Fruit fly (Drosophila melanogaster) whole organism, embryonic: ENCODE results near the gene Cep135.

ENCODE experiments used
- BEAF-32 ChIP-seq: fragments of 200-800 bp; sonication (Bioruptor generic); optimal IDR thresholded peaks from 3 replicates; lab custom pipeline; 2017; ENCODE audit warnings: missing biosample characterization, missing genetic modification characterization, mild to moderate bottlenecking, moderate library complexity, missing genetic modification reagents
- CG10267 ChIP-seq: fragments of 200-800 bp; sonication (Bioruptor generic); optimal IDR thresholded peaks from 2 replicates; lab custom pipeline; 2018; ENCODE audit warnings: missing biosample characterization, mild to moderate bottlenecking, missing genetic modification characterization, moderate library complexity
- CG11093 ChIP-seq: fragments of 200-800 bp; sonication (Bioruptor generic); IDR thresholded peaks from 3 replicates; pipeline ENCODE4 v1.3.6; 2022; ENCODE audit warnings: missing biosample characterization, missing genetic modification characterization
- CG11504 ChIP-seq: fragments of 200-800 bp; sonication (Bioruptor generic); optimal IDR thresholded peaks from 3 replicates; lab custom pipeline; 2019; ENCODE audit warnings: missing biosample characterization, mild to moderate bottlenecking, missing genetic modification characterization, moderate library complexity
- CG13287 ChIP-seq: fragments of 200-800 bp; sonication (Bioruptor generic); IDR thresholded peaks from 2 replicates; pipeline ENCODE4 v1.3.6; 2022; ENCODE audit warnings: missing biosample characterization, missing genetic modification characterization; ENCODE audit not compliant: partially characterized antibody
- CG1603 ChIP-seq: fragments of 200-800 bp; sonication (Bioruptor generic); optimal IDR thresholded peaks from 2 replicates; lab custom pipeline; 2019; ENCODE audit warnings: missing biosample characterization, mild to moderate bottlenecking, missing genetic modification characterization, moderate library complexity
- CG17802 ChIP-seq: fragments of 200-800 bp; sonication (Bioruptor generic); optimal IDR thresholded peaks from 2 replicates; lab custom pipeline; 2018; ENCODE audit warnings: missing biosample characterization, mild to moderate bottlenecking, missing genetic modification characterization, moderate library complexity
- CG18599 ChIP-seq: fragments of 200-800 bp; sonication (Bioruptor generic); optimal IDR thresholded peaks from 3 replicates; lab custom pipeline; 2017; ENCODE audit warnings: missing biosample characterization, missing genetic modification characterization, mild to moderate bottlenecking, moderate library complexity, missing genetic modification reagents
- CG2116 ChIP-seq: fragments of 200-800 bp; sonication (Bioruptor generic); optimal IDR thresholded peaks from 3 replicates; lab custom pipeline; 2018; ENCODE audit warnings: missing biosample characterization, mild to moderate bottlenecking, missing genetic modification characterization
- CG2199 ChIP-seq: fragments of 200-800 bp; sonication (Bioruptor generic); IDR thresholded peaks from 3 replicates; pipeline ENCODE4 v1.3.6; 2022; ENCODE audit warnings: missing biosample characterization, missing genetic modification characterization
- CG2712 ChIP-seq: fragments of 200-800 bp; optimal IDR thresholded peaks from 3 replicates; lab custom pipeline; 2019; ENCODE audit warnings: missing biosample characterization, mild to moderate bottlenecking, missing genetic modification characterization, moderate library complexity
- CG31365 ChIP-seq: fragments of 200-800 bp; sonication (Bioruptor generic); optimal IDR thresholded peaks from 2 replicates; lab custom pipeline; 2018; ENCODE audit warnings: missing biosample characterization, mild to moderate bottlenecking, missing genetic modification characterization
- CG3163 ChIP-seq: fragments of 200-800 bp; sonication (Bioruptor generic); optimal IDR thresholded peaks from 3 replicates; lab custom pipeline; 2016; ENCODE audit warnings: missing biosample characterization, missing genetic modification characterization
- CG32532 ChIP-seq: fragments of 200-800 bp; sonication (Bioruptor generic); IDR thresholded peaks from 2 replicates; pipeline ENCODE4 v1.3.6; 2022; ENCODE audit warnings: missing biosample characterization, missing genetic modification characterization
- CG6791 ChIP-seq: fragments of 200-800 bp; sonication (Bioruptor generic); IDR thresholded peaks from 3 replicates; pipeline ENCODE4 v1.3.6; 2022; ENCODE audit warnings: missing biosample characterization, missing genetic modification characterization; ENCODE audit not compliant: partially characterized antibody
- CG7963 ChIP-seq: fragments of 200-800 bp; sonication (Bioruptor generic); IDR thresholded peaks from 3 replicates; pipeline ENCODE4 v1.3.6; 2022; ENCODE audit warnings: missing biosample characterization, missing genetic modification characterization; ENCODE audit not compliant: partially characterized antibody
- CG8765 ChIP-seq: fragments of 200-800 bp; sonication (Bioruptor generic); IDR thresholded peaks from 2 replicates; pipeline ENCODE4 v1.3.6; 2022; ENCODE audit warnings: missing biosample characterization, missing genetic modification characterization
- CTCF ChIP-seq: fragments of 200-800 bp; sonication (Bioruptor generic); optimal IDR thresholded peaks from 2 replicates; lab custom pipeline; 2017; ENCODE audit warnings: missing biosample characterization, mild to moderate bottlenecking, missing genetic modification characterization, moderate library complexity
- Dp ChIP-seq: fragments of 200-800 bp; sonication (Bioruptor generic); optimal IDR thresholded peaks from 2 replicates; lab custom pipeline; 2018; ENCODE audit warnings: missing biosample characterization, mild to moderate bottlenecking, missing genetic modification characterization, moderate library complexity
- E2f2 ChIP-seq: fragments of 200-800 bp; sonication (Bioruptor generic); IDR thresholded peaks from 2 replicates; pipeline ENCODE4 v1.3.6; 2022; ENCODE audit warnings: missing biosample characterization, missing genetic modification characterization
- HmgD ChIP-seq: fragments of 200-800 bp; sonication (Bioruptor generic); optimal IDR thresholded peaks from 3 replicates; lab custom pipeline; 2016; ENCODE audit warnings: missing biosample characterization, missing genetic modification characterization
- Meics ChIP-seq: fragments of 200-800 bp; sonication (Bioruptor generic); optimal IDR thresholded peaks from 2 replicates; lab custom pipeline; 2017; ENCODE audit warnings: missing biosample characterization, mild to moderate bottlenecking, missing genetic modification characterization
- Myb ChIP-seq: fragments of 200-800 bp; sonication (Bioruptor generic); optimal IDR thresholded peaks from 2 replicates; lab custom pipeline; 2016; ENCODE audit warnings: missing biosample characterization, missing genetic modification characterization
- Sry-δ ChIP-seq: fragments of 200-800 bp; sonication (Bioruptor generic); optimal IDR thresholded peaks from 2 replicates; lab custom pipeline; 2016; ENCODE audit warnings: missing biosample characterization, missing genetic modification characterization
- Trl ChIP-seq, 3 experiments: fragments of >200 bp in 2 of 3; fragments of 200-800 bp in 1 of 3; sonication (Bioruptor generic) in 1 of 3; optimal IDR thresholded peaks; 2 replicates in 1 of 3; 3 replicates in 2 of 3; lab custom pipeline; 2016 to 2017; ENCODE audit warnings: missing biosample characterization in 1 of 3, missing genetic modification characterization in 1 of 3
- amos ChIP-seq: fragments of 200-800 bp; sonication (Bioruptor generic); IDR thresholded peaks from 2 replicates; pipeline ENCODE4 v1.3.6; 2022; ENCODE audit warnings: missing biosample characterization, missing genetic modification characterization; ENCODE audit not compliant: partially characterized antibody
- ap ChIP-seq: fragments of 200-800 bp; sonication (Bioruptor generic); IDR thresholded peaks from 2 replicates; pipeline ENCODE4 v1.3.6; 2022; ENCODE audit warnings: missing biosample characterization, missing genetic modification characterization
- ato ChIP-seq: fragments of 200-800 bp; sonication (Bioruptor generic); IDR thresholded peaks from 2 replicates; pipeline ENCODE4 v1.3.6; 2022; ENCODE audit warnings: missing biosample characterization, missing genetic modification characterization; ENCODE audit not compliant: partially characterized antibody
- bbx ChIP-seq: fragments of 200-800 bp; sonication (Bioruptor generic); IDR thresholded peaks from 2 replicates; pipeline ENCODE4 v1.3.6; 2022; ENCODE audit warnings: missing biosample characterization, missing genetic modification characterization; ENCODE audit not compliant: partially characterized antibody
- ci ChIP-seq: fragments of 200-800 bp; sonication (Bioruptor generic); IDR thresholded peaks from 3 replicates; pipeline ENCODE4 v1.3.6; 2022; ENCODE audit warnings: missing biosample characterization, missing genetic modification characterization
- cwo ChIP-seq: fragments of 200-800 bp; sonication (Bioruptor generic); optimal IDR thresholded peaks from 3 replicates; lab custom pipeline; 2017; ENCODE audit warnings: missing biosample characterization, missing genetic modification characterization, mild to moderate bottlenecking, moderate library complexity, missing genetic modification reagents
- dati ChIP-seq: fragments of 200-800 bp; sonication (Bioruptor generic); IDR thresholded peaks from 2 replicates; pipeline ENCODE4 v1.3.6; 2022; ENCODE audit warnings: missing biosample characterization, missing genetic modification characterization
- dm ChIP-seq: fragments of 200-800 bp; sonication (Bioruptor generic); optimal IDR thresholded peaks from 3 replicates; lab custom pipeline; 2016; ENCODE audit warnings: missing biosample characterization, missing genetic modification characterization
- gcm ChIP-seq: fragments of 200-800 bp; sonication (Bioruptor generic); optimal IDR thresholded peaks from 2 replicates; lab custom pipeline; 2019; ENCODE audit warnings: missing biosample characterization, mild to moderate bottlenecking, missing genetic modification characterization, moderate library complexity
- gfzf ChIP-seq: fragments of 200-800 bp; sonication (Bioruptor generic); optimal IDR thresholded peaks from 2 replicates; lab custom pipeline; 2016; ENCODE audit warnings: missing biosample characterization, mild to moderate bottlenecking, missing genetic modification characterization, moderate library complexity
- hb ChIP-seq: fragments of 200-800 bp; sonication (Bioruptor generic); IDR thresholded peaks from 3 replicates; pipeline ENCODE4 v1.3.6; 2022; ENCODE audit warnings: missing biosample characterization, missing genetic modification characterization; ENCODE audit not compliant: partially characterized antibody
- knrl ChIP-seq: fragments of 200-800 bp; sonication (Bioruptor generic); IDR thresholded peaks from 3 replicates; pipeline ENCODE4 v1.3.6; 2022; ENCODE audit warnings: missing biosample characterization, missing genetic modification characterization; ENCODE audit not compliant: partially characterized antibody
- nerfin-2 ChIP-seq: fragments of 200-800 bp; sonication (Bioruptor generic); IDR thresholded peaks from 2 replicates; pipeline ENCODE4 v1.3.6; 2022; ENCODE audit warnings: missing biosample characterization, missing genetic modification characterization; ENCODE audit not compliant: partially characterized antibody
- org-1 ChIP-seq: fragments of 200-800 bp; sonication (Bioruptor generic); optimal IDR thresholded peaks from 2 replicates; lab custom pipeline; 2017; ENCODE audit warnings: missing biosample characterization, missing genetic modification characterization
- pita ChIP-seq: fragments of 200-800 bp; sonication (Bioruptor generic); optimal IDR thresholded peaks from 2 replicates; lab custom pipeline; 2017; ENCODE audit warnings: missing biosample characterization, mild to moderate bottlenecking, missing genetic modification characterization
- pzg ChIP-seq: fragments of 200-800 bp; sonication (Bioruptor generic); optimal IDR thresholded peaks from 3 replicates; lab custom pipeline; 2018; ENCODE audit warnings: missing biosample characterization, mild to moderate bottlenecking, missing genetic modification characterization, moderate library complexity
- ranshi ChIP-seq: fragments of 200-800 bp; sonication (Bioruptor generic); IDR thresholded peaks from 2 replicates; pipeline ENCODE4 v1.3.6; 2022; ENCODE audit warnings: missing biosample characterization, missing genetic modification characterization
- stwl ChIP-seq: fragments of 200-800 bp; sonication (Bioruptor generic); optimal IDR thresholded peaks from 3 replicates; lab custom pipeline; 2018; ENCODE audit warnings: missing biosample characterization, mild to moderate bottlenecking, missing genetic modification characterization, moderate library complexity
- toy ChIP-seq: fragments of 200-800 bp; sonication (Bioruptor generic); IDR thresholded peaks from 2 replicates; pipeline ENCODE4 v1.3.6; 2022; ENCODE audit warnings: missing biosample characterization, missing genetic modification characterization
- z ChIP-seq: fragments of 200-800 bp; sonication (Bioruptor generic); IDR thresholded peaks from 3 replicates; pipeline ENCODE4 v1.3.6; 2022; ENCODE audit warnings: missing biosample characterization, missing genetic modification characterization

The Cep135 gene

dm6 chr3L:15116536-15116935 lies at the start of gene Cep135 (continued):
- peak; percentile 96 for TF ChIP-seq CG13287 (GFP tag; lab: Robert Waterston, UW)
- TF ChIP-seq CG2116 (GFP tag; lab: Kevin White, UChicago): peak; percentile 84
- TF ChIP-seq CG17802 (tag; lab: Kevin White, UChicago): no peak
- TF ChIP-seq cwo: no peak
- peak; percentile 80 for TF ChIP-seq CG10267 (tag; lab: Kevin White, UChicago)
- no peak for TF ChIP-seq ap (GFP tag; lab: Robert Waterston, UW)
- no peak for TF ChIP-seq dm (GFP tag; lab: Kevin White, UChicago)
- no peak for TF ChIP-seq CG8765 (GFP tag; lab: Robert Waterston, UW)
- TF ChIP-seq CG2712 (tag; lab: Kevin White, UChicago): no peak

- TF ChIP-seq CG7963: no peak
- peak; percentile 74 for TF ChIP-seq CG3163 (GFP tag; lab: Kevin White, UChicago)
- no peak for TF ChIP-seq org-1 (GFP tag; lab: Kevin White, UChicago)
- peak; percentile 47; the same call in 1 of the 3 replicates for TF ChIP-seq CG6791
- TF ChIP-seq Trl (optimal IDR thresholded peaks at IDR 0.05; lab: Kevin White, UChicago): peak; percentile 32 to 37
- TF ChIP-seq Trl (GFP tag; optimal IDR thresholded peaks at IDR 0.05; lab: Kevin White, UChicago): no peak
- TF ChIP-seq Dp: peak; percentile 5
- peak; percentile 67 for TF ChIP-seq pita (GFP tag; lab: Kevin White, UChicago)
- TF ChIP-seq Sry-δ: peak; percentile 7
- TF ChIP-seq toy (GFP tag; lab: Robert Waterston, UW): no peak
- TF ChIP-seq BEAF-32: peak; percentile 17
- 0 out of 2 replicates have a peak, but pooled peaks have one; percentile 46 for TF ChIP-seq ato (GFP tag; lab: Robert Waterston, UW)
- no peak for TF ChIP-seq hb (GFP tag; lab: Robert Waterston, UW)
- TF ChIP-seq bbx (GFP tag; lab: Robert Waterston, UW): peak; percentile 52; the same call in 1 of the 2 replicates
- peak; percentile 3 for TF ChIP-seq CG31365 (tag; lab: Kevin White, UChicago)
- TF ChIP-seq Myb (GFP tag; lab: Kevin White, UChicago): peak; percentile 97
- no peak for TF ChIP-seq ranshi (GFP tag; lab: Robert Waterston, UW)
- peak; percentile 25 for TF ChIP-seq gfzf (GFP tag; lab: Kevin White, UChicago)
- TF ChIP-seq dati (GFP tag; lab: Robert Waterston, UW): no peak
- peak; percentile 46 for TF ChIP-seq stwl (tag; lab: Kevin White, UChicago)
- 0 out of 2 replicates have a peak, but pooled peaks have one; percentile 10 for TF ChIP-seq CG32532 (GFP tag; lab: Robert Waterston, UW)
- TF ChIP-seq CG2199 (GFP tag; lab: Robert Waterston, UW): 0 out of 3 replicates have a peak, but pooled peaks have one; percentile 52
- TF ChIP-seq CG11093 (GFP tag; lab: Robert Waterston, UW): no peak
- peak; percentile 20 for TF ChIP-seq CG1603 (tag; lab: Kevin White, UChicago)
- peak; percentile 77 for TF ChIP-seq CTCF (GFP tag; lab: Kevin White, UChicago)
- TF ChIP-seq CG18599: no peak
- TF ChIP-seq Meics (GFP tag; lab: Kevin White, UChicago): peak; percentile 90
- TF ChIP-seq HmgD (GFP tag; lab: Kevin White, UChicago): peak; percentile 0
- peak; percentile 19; the same call in 1 of the 2 replicates for TF ChIP-seq amos (GFP tag; lab: Robert Waterston, UW)
- peak; percentile 42; the same call in 1 of the 2 replicates for TF ChIP-seq E2f2
- 0 out of 3 replicates have a peak, but pooled peaks have one; percentile 41 for TF ChIP-seq ci (GFP tag; lab: Robert Waterston, UW)
- peak; percentile 69; the same call in 1 of the 3 replicates for TF ChIP-seq z (GFP tag; lab: Robert Waterston, UW)
- TF ChIP-seq gcm (GFP tag; lab: Kevin White, UChicago): peak; percentile 11
- peak; percentile 42 for TF ChIP-seq CG13287 (GFP tag; lab: Robert Waterston, UW)
- 0 out of 2 replicates have a peak, but pooled peaks have one; percentile 25 for TF ChIP-seq nerfin-2 (GFP tag; lab: Robert Waterston, UW)
- peak; percentile 71 for TF ChIP-seq CG11504 (tag; lab: Kevin White, UChicago)
- TF ChIP-seq knrl (GFP tag; lab: Robert Waterston, UW): 0 out of 3 replicates have a peak, but pooled peaks have one; percentile 26
- TF ChIP-seq pzg: peak; percentile 11
These were observed 44.4 kb upstream of the Cep135 start for dm6 chr3L:15072149-15072548.
